Fruit fly (Drosophila melanogaster): ENCODE data around the gene Zmynd10.

Gene Zmynd10

dm6 chr3L:13022854-13023560 lies 3.2 kb downstream of the Zmynd10 start, which contains the start of gene RpS12 (continued):
- TF ChIP-seq CG3407 (GFP tag; optimal IDR thresholded peaks at IDR 0.05) (peak; percentile 58), CG2875 (GFP tag; optimal IDR thresholded peaks at IDR 0.05) (peak; percentile 66), CTCF (GFP tag; optimal IDR thresholded peaks at IDR 0.05) (peak; percentile 45), ERR (GFP tag; optimal IDR thresholded peaks at IDR 0.05) (peak; percentile 80), CG34422 (GFP tag; IDR thresholded peaks at IDR 0.05) (peak; percentile 80), CG6791 (GFP tag; IDR thresholded peaks at IDR 0.05; ENCODE audit: partially characterized antibody) (peak; percentile 92), fd3F (GFP tag; optimal IDR thresholded peaks at IDR 0.05) (peak; percentile 64), C15 (GFP tag; IDR thresholded peaks at IDR 0.05) (0 out of 3 replicates have a peak, but pooled peaks have one; percentile 5), Neu2 (GFP tag; optimal IDR thresholded peaks at IDR 0.05; ENCODE audit: borderline replicate concordance) (peak; percentile 21), unc-4 (GFP tag; IDR thresholded peaks at IDR 0.05; ENCODE audit: partially characterized antibody) (peak; percentile 65), GATAe (GFP tag; conservative IDR thresholded peaks at IDR 0.05) (no peak), CG11504 (tag; optimal IDR thresholded peaks at IDR 0.05) (peak; percentile 59), CkIIα-i1 (GFP tag; IDR thresholded peaks at IDR 0.05) (0 out of 2 replicates have a peak, but pooled peaks have one; percentile 38), CG15479 (GFP tag; optimal IDR thresholded peaks at IDR 0.05) (no peak), kah (GFP tag; optimal IDR thresholded peaks at IDR 0.05) (peak; percentile 72), CG8944 (GFP tag; optimal IDR thresholded peaks at IDR 0.05) (peak; percentile 64), klu (GFP tag; IDR thresholded peaks at IDR 0.05) (no peak), lab (GFP tag; optimal IDR thresholded peaks at IDR 0.05) (peak; percentile 90), btn (GFP tag; optimal IDR thresholded peaks at IDR 0.05) (peak; percentile 4), cwo (GFP tag; optimal IDR thresholded peaks at IDR 0.05) (peak; percentile 25), CG11695 (GFP tag; IDR thresholded peaks at IDR 0.05) (no peak), Fer3 (tag; optimal IDR thresholded peaks at IDR 0.05) (peak; percentile 84), CG2129 (GFP tag; IDR thresholded peaks at IDR 0.05; ENCODE audit: partially characterized antibody) (peak; percentile 52), Stat92E (GFP tag; optimal IDR thresholded peaks at IDR 0.05) (peak in 1 of 3 experiments; percentile 59), CG17385 (GFP tag; optimal IDR thresholded peaks at IDR 0.05) (peak; percentile 78), Dbx (GFP tag; IDR thresholded peaks at IDR 0.05) (peak; percentile 89; the same call in 2 of the 3 replicates), CG7372 (GFP tag; IDR thresholded peaks at IDR 0.05) (peak; percentile 68), bcd (GFP tag; optimal IDR thresholded peaks at IDR 0.05) (peak; percentile 86), CG10321 (GFP tag; IDR thresholded peaks at IDR 0.05) (peak; percentile 61), CG12299 (tag; optimal IDR thresholded peaks at IDR 0.05) (peak; percentile 60), pros (GFP tag; optimal IDR thresholded peaks at IDR 0.05) (no peak), CG16863 (GFP tag; optimal IDR thresholded peaks at IDR 0.05) (peak; percentile 35), emc (GFP tag; optimal IDR thresholded peaks at IDR 0.05) (peak; percentile 76), CG31441 (GFP tag; IDR thresholded peaks at IDR 0.05) (peak; percentile 47), salm (tag; optimal IDR thresholded peaks at IDR 0.05) (peak; percentile 53), Tbp (GFP tag; optimal IDR thresholded peaks at IDR 0.05) (no peak), CG4424 (GFP tag; optimal IDR thresholded peaks at IDR 0.05) (peak; percentile 68), chm (GFP tag; IDR thresholded peaks at IDR 0.05) (peak; percentile 92), slp2 (GFP tag; optimal IDR thresholded peaks at IDR 0.05) (peak; percentile 71), Chrac-16 (GFP tag; optimal IDR thresholded peaks at IDR 0.05) (peak; percentile 55), CG3281 (GFP tag; optimal IDR thresholded peaks at IDR 0.05) (peak; percentile 86), CG9215 (GFP tag; IDR thresholded peaks at IDR 0.05) (peak; percentile 60), br (optimal IDR thresholded peaks at IDR 0.05) (no peak), YL-1 (GFP tag; optimal IDR thresholded peaks at IDR 0.05) (peak; percentile 86), grau (tag; optimal IDR thresholded peaks at IDR 0.05) (peak; percentile 68), CG32767 (GFP tag; IDR thresholded peaks at IDR 0.05) (0 out of 2 replicates have a peak, but pooled peaks have one; percentile 31), Six4 (GFP tag; optimal IDR thresholded peaks at IDR 0.05) (peak; percentile 30), Xbp1 (GFP tag; optimal IDR thresholded peaks at IDR 0.05) (peak; percentile 79), ab (GFP tag; optimal IDR thresholded peaks at IDR 0.05) (peak; percentile 39), Gsc (GFP tag; IDR thresholded peaks at IDR 0.05) (no peak)
